Worm (Caenorhabditis elegans) whole organism, mixed stage, embryonic: ENCODE measurements around the gene str-45.

Experiments
- ceh-39 ChIP-seq: fragments of 150-350 bp; optimal IDR thresholded peaks from 2 replicates; lab custom pipeline; 2014; ENCODE audit warnings: missing biosample characterization, missing genetic modification characterization
- flh-1 ChIP-seq: fragments of 200-800 bp; sonication (Bioruptor generic); optimal IDR thresholded peaks from 2 replicates; lab custom pipeline; 2018; ENCODE audit warnings: mild to moderate bottlenecking, missing genetic modification characterization, moderate library complexity, missing compliant biosample characterization
- ham-2 ChIP-seq: fragments of 200-800 bp; sonication (Bioruptor generic); optimal IDR thresholded peaks from 2 replicates; lab custom pipeline; 2018; ENCODE audit warnings: mild to moderate bottlenecking, missing genetic modification characterization, missing compliant biosample characterization
- mab-5 ChIP-seq: fragments of 150-350 bp; optimal IDR thresholded peaks from 2 replicates; lab custom pipeline; 2014; ENCODE audit warnings: missing biosample characterization, missing genetic modification characterization
- mls-2 ChIP-seq: sonication (generic microtip); optimal IDR thresholded peaks from 2 replicates; lab custom pipeline; 2016; ENCODE audit warnings: mild to moderate bottlenecking, missing genetic modification characterization, moderate library complexity, missing compliant biosample characterization
- nhr-28 ChIP-seq: fragments of 150-350 bp; optimal IDR thresholded peaks from 2 replicates; lab custom pipeline; 2014; ENCODE audit warnings: missing biosample characterization, missing genetic modification characterization
- nhr-76 ChIP-seq: sonication (generic microtip); optimal IDR thresholded peaks from 2 replicates; lab custom pipeline; 2017; ENCODE audit warnings: missing biosample characterization, missing genetic modification characterization
- unc-39 ChIP-seq: fragments of 150-350 bp; optimal IDR thresholded peaks from 2 replicates; lab custom pipeline; 2014; ENCODE audit warnings: missing biosample characterization, missing genetic modification characterization

ce11 chrV:15189567-15189966 lies 30.8 kb downstream of the str-45 start, which contains the start of gene cyn-3:
- TF ChIP-seq ceh-39 (tag; lab: Kevin White, UChicago), result peak; percentile 26
- no peak for TF ChIP-seq mab-5 (tag; lab: Kevin White, UChicago)
- no peak for TF ChIP-seq ham-2
- TF ChIP-seq unc-39, result no peak
- no peak for TF ChIP-seq flh-1 (GFP tag; lab: Kevin White, UChicago)
- no peak for TF ChIP-seq mls-2 (tag; lab: Kevin White, UChicago)
- TF ChIP-seq nhr-28 (tag; lab: Kevin White, UChicago), result no peak
- TF ChIP-seq nhr-76 (tag; lab: Kevin White, UChicago), result no peak
